Fruit fly (Drosophila melanogaster) whole organism, prepupa: ENCODE results near the gene nwk.

Source experiments
- CG10631 ChIP-seq: fragments of 200-800 bp; sonication (Bioruptor generic); optimal IDR thresholded peaks from 2 replicates; lab custom pipeline; 2016; ENCODE audit warnings: missing biosample characterization, missing genetic modification characterization
- CG10669 ChIP-seq: fragments of 200-800 bp; sonication (Bioruptor generic); optimal IDR thresholded peaks from 3 replicates; lab custom pipeline; 2018; ENCODE audit warnings: missing biosample characterization, mild to moderate bottlenecking, missing genetic modification characterization, moderate library complexity
- CG11294 ChIP-seq: fragments of 200-800 bp; sonication (Bioruptor generic); IDR thresholded peaks from 2 replicates; pipeline ENCODE4 v1.3.6; 2022; ENCODE audit warnings: missing biosample characterization, missing genetic modification characterization
- CG11762 ChIP-seq: fragments of 200-800 bp; sonication (Bioruptor generic); optimal IDR thresholded peaks from 3 replicates; lab custom pipeline; 2016; ENCODE audit warnings: missing biosample characterization, missing genetic modification characterization; ENCODE audit not compliant: insufficient read depth
- CG11902 ChIP-seq: fragments of 200-800 bp; sonication (Bioruptor generic); optimal IDR thresholded peaks from 3 replicates; lab custom pipeline; 2016; ENCODE audit warnings: missing biosample characterization, missing genetic modification characterization
- CG1621 ChIP-seq: fragments of 200-800 bp; sonication (Bioruptor generic); optimal IDR thresholded peaks from 3 replicates; lab custom pipeline; 2018; ENCODE audit warnings: missing biosample characterization, mild to moderate bottlenecking, missing genetic modification characterization
- CG16779 ChIP-seq: fragments of 200-800 bp; sonication (Bioruptor generic); optimal IDR thresholded peaks from 3 replicates; lab custom pipeline; 2017; ENCODE audit warnings: missing biosample characterization, mild to moderate bottlenecking, missing genetic modification characterization
- CG34406 ChIP-seq: fragments of 200-800 bp; sonication (Bioruptor generic); optimal IDR thresholded peaks from 3 replicates; lab custom pipeline; 2016; ENCODE audit warnings: missing biosample characterization, missing genetic modification characterization
- CG3919 ChIP-seq: fragments of 200-800 bp; sonication (Bioruptor generic); optimal IDR thresholded peaks from 3 replicates; lab custom pipeline; 2016; ENCODE audit warnings: missing biosample characterization, missing genetic modification characterization
- CG4318 ChIP-seq: fragments of 200-800 bp; sonication (Bioruptor generic); optimal IDR thresholded peaks from 3 replicates; lab custom pipeline; 2017; ENCODE audit warnings: missing biosample characterization, mild to moderate bottlenecking, missing genetic modification characterization
- CG6163 ChIP-seq: fragments of 200-800 bp; sonication (Bioruptor generic); IDR thresholded peaks from 3 replicates; pipeline ENCODE4 v1.3.6; 2022; ENCODE audit warnings: missing biosample characterization, missing genetic modification characterization
- CG6276 ChIP-seq: fragments of 200-800 bp; sonication (Bioruptor generic); optimal IDR thresholded peaks from 2 replicates; lab custom pipeline; 2017; ENCODE audit warnings: missing biosample characterization, mild to moderate bottlenecking, missing genetic modification characterization
- CG6792 ChIP-seq: fragments of 200-800 bp; sonication (Bioruptor generic); optimal IDR thresholded peaks from 3 replicates; lab custom pipeline; 2016; ENCODE audit warnings: missing biosample characterization, missing genetic modification characterization
- CG6808 ChIP-seq: fragments of 200-800 bp; sonication (Bioruptor generic); optimal IDR thresholded peaks from 3 replicates; lab custom pipeline; 2017; ENCODE audit warnings: missing biosample characterization, missing genetic modification characterization, mild to moderate bottlenecking, moderate library complexity, missing genetic modification reagents
- CG8119 ChIP-seq: fragments of 200-800 bp; sonication (Bioruptor generic); IDR thresholded peaks from 3 replicates; pipeline ENCODE4 v1.3.6; 2022; ENCODE audit warnings: missing biosample characterization, missing genetic modification characterization
- CG8319 ChIP-seq: fragments of 200-800 bp; sonication (Bioruptor generic); optimal IDR thresholded peaks from 3 replicates; lab custom pipeline; 2016; ENCODE audit warnings: missing biosample characterization, missing genetic modification characterization
- CG8632 ChIP-seq: fragments of 200-800 bp; sonication (Bioruptor generic); optimal IDR thresholded peaks from 3 replicates; lab custom pipeline; 2016; ENCODE audit warnings: missing biosample characterization, missing genetic modification characterization
- CG9139 ChIP-seq: fragments of 200-800 bp; sonication (Bioruptor generic); optimal IDR thresholded peaks from 3 replicates; lab custom pipeline; 2017; ENCODE audit warnings: missing biosample characterization, mild to moderate bottlenecking, missing genetic modification characterization
- Eip75B ChIP-seq: fragments of 200-800 bp; sonication (Bioruptor generic); optimal IDR thresholded peaks from 3 replicates; lab custom pipeline; 2016; ENCODE audit warnings: missing biosample characterization, missing genetic modification characterization
- Eip78C ChIP-seq: fragments of 200-800 bp; sonication (Bioruptor generic); peaks from one replicate; lab custom pipeline; 2016; ENCODE audit warnings: missing biosample characterization, missing genetic modification characterization
- Ets96B ChIP-seq: fragments of 200-800 bp; optimal IDR thresholded peaks from 2 replicates; lab custom pipeline; 2019; ENCODE audit warnings: missing biosample characterization, mild to moderate bottlenecking, missing genetic modification characterization, moderate library complexity
- Gug ChIP-seq: fragments of 200-800 bp; sonication (Bioruptor generic); IDR thresholded peaks from 2 replicates; pipeline ENCODE4 v1.3.6; 2022; ENCODE audit warnings: missing biosample characterization, missing genetic modification characterization
- Hr38 ChIP-seq: sonication (Bioruptor generic); optimal IDR thresholded peaks from 2 replicates; lab custom pipeline; 2016; ENCODE audit warnings: missing biosample characterization, missing genetic modification characterization
- Hr39 ChIP-seq: fragments of 200-800 bp; sonication (Bioruptor generic); optimal IDR thresholded peaks from 2 replicates; lab custom pipeline; 2016; ENCODE audit warnings: missing biosample characterization, missing genetic modification characterization
- Lpt ChIP-seq: fragments of 200-800 bp; sonication (Bioruptor generic); optimal IDR thresholded peaks from 3 replicates; lab custom pipeline; 2016; ENCODE audit warnings: missing biosample characterization, missing genetic modification characterization
- Met ChIP-seq: fragments of 200-800 bp; sonication (Bioruptor generic); optimal IDR thresholded peaks from 3 replicates; lab custom pipeline; 2016; ENCODE audit warnings: missing biosample characterization, missing genetic modification characterization
- OdsH ChIP-seq: fragments of 200-800 bp; sonication (Bioruptor generic); optimal IDR thresholded peaks from 3 replicates; lab custom pipeline; 2016; ENCODE audit warnings: missing biosample characterization, missing genetic modification characterization
- Smox ChIP-seq: fragments of 200-800 bp; sonication (Bioruptor generic); optimal IDR thresholded peaks from 3 replicates; lab custom pipeline; 2016; ENCODE audit warnings: missing biosample characterization, missing genetic modification characterization
- Sox102F ChIP-seq: fragments of 200-800 bp; sonication (Bioruptor generic); optimal IDR thresholded peaks from 2 replicates; lab custom pipeline; 2016; ENCODE audit warnings: missing biosample characterization, mild to moderate bottlenecking, missing genetic modification characterization
- Sox14 ChIP-seq: fragments of 200-800 bp; sonication (Bioruptor generic); optimal IDR thresholded peaks from 3 replicates; lab custom pipeline; 2016; ENCODE audit warnings: missing biosample characterization, missing genetic modification characterization
- Sox15 ChIP-seq: fragments of 200-800 bp; sonication (Bioruptor generic); optimal IDR thresholded peaks from 3 replicates; lab custom pipeline; 2016; ENCODE audit warnings: missing biosample characterization, missing genetic modification characterization
- achi ChIP-seq: fragments of 200-800 bp; sonication (Bioruptor generic); optimal IDR thresholded peaks from 3 replicates; lab custom pipeline; 2016; ENCODE audit warnings: missing biosample characterization, missing genetic modification characterization
- acj6 ChIP-seq: fragments of 200-800 bp; sonication (Bioruptor generic); optimal IDR thresholded peaks from 3 replicates; lab custom pipeline; 2016; ENCODE audit warnings: missing biosample characterization, missing genetic modification characterization
- cyc ChIP-seq: fragments of 200-800 bp; sonication (Bioruptor generic); optimal IDR thresholded peaks from 3 replicates; lab custom pipeline; 2016; ENCODE audit warnings: missing biosample characterization, missing genetic modification characterization
- dac ChIP-seq: fragments of 200-800 bp; sonication (Bioruptor generic); optimal IDR thresholded peaks from 2 replicates; lab custom pipeline; 2017; ENCODE audit warnings: missing biosample characterization, mild to moderate bottlenecking, missing genetic modification characterization
- eg ChIP-seq: fragments of 200-800 bp; sonication (Bioruptor generic); IDR thresholded peaks from 3 replicates; pipeline ENCODE4 v1.3.6; 2022; ENCODE audit warnings: missing biosample characterization, missing genetic modification characterization
- fd59A ChIP-seq: fragments of 200-800 bp; sonication (Bioruptor generic); optimal IDR thresholded peaks from 2 replicates; lab custom pipeline; 2017; ENCODE audit warnings: missing biosample characterization, mild to moderate bottlenecking, missing genetic modification characterization, missing genetic modification reagents
- fkh ChIP-seq: fragments of 200-800 bp; sonication (Bioruptor generic); optimal IDR thresholded peaks from 3 replicates; lab custom pipeline; 2017; ENCODE audit warnings: missing biosample characterization, mild to moderate bottlenecking, missing genetic modification characterization, moderate library complexity
- net ChIP-seq: fragments of 200-800 bp; sonication (Bioruptor generic); optimal IDR thresholded peaks from 3 replicates; lab custom pipeline; 2016; ENCODE audit warnings: missing biosample characterization, missing genetic modification characterization
- pdm3 ChIP-seq: fragments of 200-800 bp; sonication (Bioruptor generic); optimal IDR thresholded peaks from 3 replicates; lab custom pipeline; 2016; ENCODE audit warnings: missing biosample characterization, missing genetic modification characterization
- salr ChIP-seq, 2 experiments: fragments of 200-800 bp; sonication (Bioruptor generic); optimal IDR thresholded peaks; 3 replicates each; lab custom pipeline; 2016 to 2018; ENCODE audit warnings: missing biosample characterization in 2 of 2, missing genetic modification characterization in 2 of 2, mild to moderate bottlenecking in 1 of 2
- spab ChIP-seq: fragments of 200-800 bp; sonication (Bioruptor generic); optimal IDR thresholded peaks from 2 replicates; lab custom pipeline; 2017; ENCODE audit warnings: missing biosample characterization, mild to moderate bottlenecking, missing genetic modification characterization, missing genetic modification reagents
- ss ChIP-seq, 2 experiments: fragments of 200-800 bp; sonication (Bioruptor generic); optimal IDR thresholded peaks; 2 replicates in 1 of 2; 3 replicates in 1 of 2; lab custom pipeline; 2017 to 2018; ENCODE audit warnings: mild to moderate bottlenecking in 2 of 2, missing biosample characterization in 2 of 2, missing genetic modification characterization in 2 of 2, moderate library complexity in 1 of 2
- svp ChIP-seq: fragments of 200-800 bp; sonication (Bioruptor generic); peaks from one replicate; lab custom pipeline; 2016; ENCODE audit warnings: missing biosample characterization, missing genetic modification characterization
- topi ChIP-seq: fragments of 200-800 bp; sonication (Bioruptor generic); optimal IDR thresholded peaks from 3 replicates; lab custom pipeline; 2016; ENCODE audit warnings: missing biosample characterization, missing genetic modification characterization

Gene nwk

DNA sequence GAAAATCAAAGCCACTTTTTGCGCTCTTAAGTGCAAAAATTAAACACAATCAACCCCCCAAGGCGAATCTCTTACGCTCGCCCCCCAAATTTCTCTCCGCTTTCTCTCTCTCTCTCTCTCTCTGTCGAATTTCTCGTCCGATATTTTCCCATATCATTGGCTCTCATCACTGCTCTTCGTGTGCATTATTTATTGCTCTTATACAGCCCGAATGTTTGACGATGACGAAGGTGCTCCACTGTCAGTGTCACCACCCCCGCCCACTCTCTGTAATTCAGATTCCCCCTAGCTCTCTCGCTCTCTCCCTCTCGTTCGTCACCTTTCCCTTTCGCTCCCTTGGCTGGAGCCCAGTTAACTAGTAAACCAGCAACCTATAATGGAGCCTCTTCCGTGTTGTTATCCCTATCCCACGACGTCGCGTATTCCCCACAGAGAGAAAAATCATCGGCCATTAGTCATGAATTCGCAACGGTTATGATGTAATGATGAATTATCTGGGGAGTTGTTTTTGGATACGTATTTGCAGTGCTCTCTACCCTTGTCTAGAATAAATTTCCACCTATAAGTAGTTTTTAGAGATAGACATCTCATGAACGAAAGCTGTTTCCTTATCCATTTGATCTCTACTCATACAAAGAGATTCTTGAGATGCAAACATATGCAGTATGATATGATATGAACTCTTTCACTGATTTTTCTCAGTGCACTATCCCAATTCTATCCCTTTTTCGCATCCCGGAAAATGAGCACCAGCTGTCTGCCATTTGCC is 9.8 kb upstream of the nwk start (continued):
- no peak for TF ChIP-seq CG6163 (GFP tag; lab: Robert Waterston, UW)
- no peak for TF ChIP-seq CG11902 (GFP tag; lab: Kevin White, UChicago)
- peak; percentile 29; the same call in 1 of the 3 replicates for TF ChIP-seq eg (GFP tag; lab: Robert Waterston, UW)
- no peak for TF ChIP-seq CG9139 (GFP tag; lab: Kevin White, UChicago)
- peak; percentile 26 for TF ChIP-seq spab
- no peak for TF ChIP-seq svp (GFP tag; lab: Kevin White, UChicago)
- TF ChIP-seq dac (GFP tag; lab: Kevin White, UChicago) = peak; percentile 14
- TF ChIP-seq net (GFP tag; lab: Kevin White, UChicago) = no peak
- peak; percentile 49 for TF ChIP-seq CG6276 (GFP tag; lab: Kevin White, UChicago)
- TF ChIP-seq Eip75B (GFP tag; lab: Kevin White, UChicago) = peak; percentile 13
- peak; percentile 44; the same call in 1 of the 3 replicates for TF ChIP-seq CG8119
- TF ChIP-seq fkh (GFP tag; lab: Kevin White, UChicago) = no peak
- TF ChIP-seq CG16779 (tag; lab: Kevin White, UChicago) = no peak
- TF ChIP-seq salr (GFP tag; optimal IDR thresholded peaks at IDR 0.05; lab: Kevin White, UChicago) = peak in 1 of 2 experiments; percentile 26
- TF ChIP-seq CG10631 (GFP tag; lab: Kevin White, UChicago) = peak; percentile 30
- TF ChIP-seq CG11762 (GFP tag; lab: Kevin White, UChicago) = no peak
- TF ChIP-seq Lpt (GFP tag; lab: Kevin White, UChicago) = no peak
- TF ChIP-seq Sox14 (GFP tag; lab: Kevin White, UChicago) = peak; percentile 24

DNA sequence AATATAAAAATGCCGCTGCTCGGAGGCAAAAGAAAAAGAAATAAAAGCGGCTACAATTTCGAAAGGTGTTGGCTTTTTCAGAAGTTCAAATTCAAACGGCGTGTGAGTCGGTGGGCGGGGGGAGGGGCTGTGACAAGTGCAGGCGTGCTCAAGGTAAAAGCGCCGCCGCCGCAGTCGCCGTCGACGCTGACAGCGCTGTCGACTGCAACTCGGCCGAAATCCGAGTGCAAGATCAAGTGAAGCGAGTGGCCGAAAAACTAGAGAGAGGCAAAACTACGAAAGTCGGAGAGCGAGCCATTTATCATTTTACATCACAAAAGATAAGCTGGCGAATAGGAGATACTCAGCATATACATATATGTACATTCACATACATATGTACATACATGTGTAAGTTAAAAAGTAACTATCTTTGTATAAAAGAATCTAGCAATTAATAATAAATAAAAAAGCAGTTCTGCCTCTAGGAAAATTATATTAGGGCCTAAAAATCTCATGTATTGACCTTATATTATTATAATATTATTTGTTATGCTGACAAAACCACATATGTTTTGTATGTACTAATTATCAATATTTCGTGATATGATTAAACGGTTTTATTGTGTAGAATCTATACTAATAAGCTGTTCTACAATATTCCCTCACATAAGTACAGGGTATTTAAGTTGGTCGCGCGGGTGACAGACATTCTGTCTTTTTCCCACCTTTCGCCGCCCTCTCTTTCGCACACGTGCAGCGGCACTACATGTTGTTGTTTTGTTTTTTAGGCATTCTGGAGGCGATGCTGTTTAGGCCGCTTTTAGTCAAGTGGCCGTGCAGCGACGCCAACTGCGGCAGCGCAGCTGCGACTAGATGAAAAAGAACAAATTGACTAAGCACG is 8.7 kb upstream of the nwk start:
- TF ChIP-seq pdm3 (GFP tag; lab: Kevin White, UChicago) (peak; percentile 38), CG11762 (GFP tag; lab: Kevin White, UChicago) (no peak), Hr38 (GFP tag; lab: Kevin White, UChicago) (no peak), CG8632 (GFP tag; lab: Kevin White, UChicago) (no peak), Sox102F (no peak), cyc (GFP tag; lab: Kevin White, UChicago) (no peak), acj6 (GFP tag; lab: Kevin White, UChicago) (peak; percentile 9), Lpt (GFP tag; lab: Kevin White, UChicago) (no peak), CG1621 (tag; lab: Kevin White, UChicago) (no peak), CG9139 (GFP tag; lab: Kevin White, UChicago) (no peak), Eip78C (GFP tag; lab: Kevin White, UChicago) (peak; percentile 64), CG11294 (GFP tag; lab: Robert Waterston, UW) (no peak), svp (GFP tag; lab: Kevin White, UChicago) (no peak), Met (GFP tag; lab: Kevin White, UChicago) (no peak), CG6792 (GFP tag; lab: Kevin White, UChicago) (no peak), CG34406 (GFP tag; lab: Kevin White, UChicago) (peak; percentile 15), CG8319 (no peak), ss (GFP tag; optimal IDR thresholded peaks at IDR 0.05; lab: Kevin White, UChicago) (no peak), Hr39 (GFP tag; lab: Kevin White, UChicago) (no peak), salr (GFP tag; optimal IDR thresholded peaks at IDR 0.05; lab: Kevin White, UChicago) (peak in 1 of 2 experiments; percentile 66), CG16779 (tag; lab: Kevin White, UChicago) (no peak), achi (GFP tag; lab: Kevin White, UChicago) (peak; percentile 44), net (GFP tag; lab: Kevin White, UChicago) (peak; percentile 52), CG10669 (GFP tag; lab: Kevin White, UChicago) (no peak), Smox (no peak), fd59A (peak; percentile 20), topi (GFP tag; lab: Kevin White, UChicago) (no peak), fkh (GFP tag; lab: Kevin White, UChicago) (no peak), CG6276 (GFP tag; lab: Kevin White, UChicago) (peak; percentile 71), Gug (GFP tag; lab: Robert Waterston, UW) (no peak), OdsH (GFP tag; lab: Kevin White, UChicago) (peak; percentile 58), CG4318 (GFP tag; lab: Kevin White, UChicago) (peak; percentile 63), CG6163 (GFP tag; lab: Robert Waterston, UW) (no peak), CG3919 (GFP tag; lab: Kevin White, UChicago) (peak; percentile 12), eg (GFP tag; lab: Robert Waterston, UW) (no peak), Ets96B (tag; lab: Kevin White, UChicago) (peak; percentile 22), Sox15 (GFP tag; lab: Kevin White, UChicago) (no peak), CG6808 (GFP tag; lab: Kevin White, UChicago) (no peak)
